Worm (Caenorhabditis elegans) whole organism, late embryonic: ENCODE results near the gene K10H10.12.

Source experiments
- C08G9.2 ChIP-seq: sonication (generic microtip); optimal IDR thresholded peaks from 2 replicates; lab custom pipeline; 2016; ENCODE audit warnings: mild to moderate bottlenecking, missing genetic modification characterization, moderate library complexity, missing compliant biosample characterization
- F13H6.1 ChIP-seq: sonication (generic microtip); optimal IDR thresholded peaks from 2 replicates; lab custom pipeline; 2016; ENCODE audit warnings: missing genetic modification characterization, missing compliant biosample characterization
- K02D7.2 ChIP-seq: sonication (generic microtip); optimal IDR thresholded peaks from 2 replicates; lab custom pipeline; 2017; ENCODE audit warnings: mild to moderate bottlenecking, missing genetic modification characterization, missing compliant biosample characterization
- K09A11.1 ChIP-seq: sonication (generic microtip); optimal IDR thresholded peaks from 2 replicates; lab custom pipeline; 2017; ENCODE audit warnings: antibody characterized with exemption, mild to moderate bottlenecking, missing genetic modification characterization, missing compliant biosample characterization; ENCODE audit not compliant: insufficient read depth
- T23F11.4 ChIP-seq: fragments of 200-800 bp; sonication (Bioruptor generic); optimal IDR thresholded peaks from 2 replicates; lab custom pipeline; 2018; ENCODE audit warnings: mild to moderate bottlenecking, missing genetic modification characterization, missing compliant biosample characterization
- ceh-14 ChIP-seq: sonication (generic microtip); optimal IDR thresholded peaks from 2 replicates; lab custom pipeline; 2016; ENCODE audit warnings: missing genotype, missing genetic modification characterization, missing compliant biosample characterization
- ceh-18 ChIP-seq: sonication (generic microtip); optimal IDR thresholded peaks from 2 replicates; lab custom pipeline; 2016; ENCODE audit warnings: missing genetic modification characterization, missing compliant biosample characterization
- ceh-2 ChIP-seq: sonication (generic microtip); optimal IDR thresholded peaks from 2 replicates; lab custom pipeline; 2016; ENCODE audit warnings: missing genotype, missing genetic modification characterization, missing compliant biosample characterization
- ceh-22 ChIP-seq: sonication (generic microtip); optimal IDR thresholded peaks from 2 replicates; lab custom pipeline; 2017; ENCODE audit warnings: missing biosample characterization, missing genetic modification characterization
- ceh-24 ChIP-seq: sonication (generic microtip); optimal IDR thresholded peaks from 2 replicates; lab custom pipeline; 2016; ENCODE audit warnings: mild to moderate bottlenecking, missing genetic modification characterization, missing compliant biosample characterization
- ceh-30 ChIP-seq: fragments of 150-350 bp; optimal IDR thresholded peaks from 2 replicates; lab custom pipeline; 2014; ENCODE audit warnings: missing biosample characterization, missing genetic modification characterization
- ceh-45 ChIP-seq: fragments of 200-800 bp; sonication (Bioruptor generic); IDR thresholded peaks from 2 replicates; pipeline ENCODE4 v1.3.6; 2022; ENCODE audit warnings: missing genetic modification reagents, missing genetic modification characterization, missing compliant biosample characterization
- ceh-48 ChIP-seq: sonication (generic microtip); optimal IDR thresholded peaks from 2 replicates; lab custom pipeline; 2016; ENCODE audit warnings: missing genetic modification characterization, inconsistent platforms, missing compliant biosample characterization
- che-1 ChIP-seq: sonication (generic microtip); optimal IDR thresholded peaks from 2 replicates; lab custom pipeline; 2016; ENCODE audit warnings: mild to moderate bottlenecking, missing genetic modification characterization, missing compliant biosample characterization
- dmd-4 ChIP-seq: sonication (generic microtip); optimal IDR thresholded peaks from 2 replicates; lab custom pipeline; 2016; ENCODE audit warnings: borderline replicate concordance, missing genetic modification characterization, missing compliant biosample characterization
- elt-2 ChIP-seq: sonication (generic microtip); optimal IDR thresholded peaks from 2 replicates; lab custom pipeline; 2016; ENCODE audit warnings: missing genetic modification reagents, missing genetic modification characterization, missing compliant biosample characterization
- elt-4 ChIP-seq: sonication (generic microtip); optimal IDR thresholded peaks from 2 replicates; lab custom pipeline; 2016; ENCODE audit warnings: missing genetic modification characterization, missing compliant biosample characterization
- eyg-1 ChIP-seq: sonication (generic microtip); optimal IDR thresholded peaks from 2 replicates; lab custom pipeline; 2016; ENCODE audit warnings: missing genotype, missing genetic modification characterization, missing compliant biosample characterization
- fax-1 ChIP-seq: sonication (generic microtip); optimal IDR thresholded peaks from 2 replicates; lab custom pipeline; 2016; ENCODE audit warnings: missing genotype, missing genetic modification characterization, missing compliant biosample characterization
- fkh-10 ChIP-seq: fragments of 150-350 bp; optimal IDR thresholded peaks from 2 replicates; lab custom pipeline; 2014; ENCODE audit warnings: missing biosample characterization, missing genetic modification reagents, missing genetic modification characterization
- hlh-15 ChIP-seq: sonication (generic microtip); optimal IDR thresholded peaks from 2 replicates; lab custom pipeline; 2016; ENCODE audit warnings: missing genetic modification characterization, missing compliant biosample characterization
- hlh-30 ChIP-seq: sonication (generic microtip); optimal IDR thresholded peaks from 2 replicates; lab custom pipeline; 2017; ENCODE audit warnings: antibody characterized with exemption, missing genetic modification characterization, missing compliant biosample characterization; ENCODE audit not compliant: insufficient read depth
- hlh-6 ChIP-seq: sonication (generic microtip); optimal IDR thresholded peaks from 2 replicates; lab custom pipeline; 2016; ENCODE audit warnings: missing genotype, missing genetic modification characterization, missing compliant biosample characterization
- hlh-8 ChIP-seq: sonication (generic microtip); optimal IDR thresholded peaks from 2 replicates; lab custom pipeline; 2016; ENCODE audit warnings: missing genotype, missing genetic modification characterization, missing compliant biosample characterization
- lim-6 ChIP-seq: sonication (generic microtip); optimal IDR thresholded peaks from 2 replicates; lab custom pipeline; 2016; ENCODE audit warnings: missing genetic modification characterization, missing compliant biosample characterization
- madf-2 ChIP-seq: sonication (generic microtip); optimal IDR thresholded peaks from 2 replicates; lab custom pipeline; 2017; ENCODE audit warnings: missing genetic modification characterization, missing compliant biosample characterization
- mec-3 ChIP-seq: sonication (generic microtip); optimal IDR thresholded peaks from 2 replicates; lab custom pipeline; 2016; ENCODE audit warnings: borderline replicate concordance, missing genetic modification characterization, missing compliant biosample characterization
- nfya-1 ChIP-seq: sonication (generic microtip); optimal IDR thresholded peaks from 2 replicates; lab custom pipeline; 2017; ENCODE audit warnings: missing genetic modification characterization, mild to moderate bottlenecking, missing compliant biosample characterization, antibody characterized with exemption, moderate library complexity
- nhr-232 ChIP-seq: sonication (generic microtip); optimal IDR thresholded peaks from 2 replicates; lab custom pipeline; 2016; ENCODE audit warnings: missing genetic modification characterization, missing compliant biosample characterization
- npax-4 ChIP-seq: sonication (generic microtip); optimal IDR thresholded peaks from 2 replicates; lab custom pipeline; 2016; ENCODE audit warnings: missing genetic modification characterization, missing compliant biosample characterization
- pag-3 ChIP-seq: sonication (generic microtip); optimal IDR thresholded peaks from 2 replicates; lab custom pipeline; 2016; ENCODE audit warnings: missing compliant biosample characterization, missing genetic modification characterization, borderline replicate concordance
- pax-1 ChIP-seq: fragments of 150-350 bp; optimal IDR thresholded peaks from 2 replicates; lab custom pipeline; 2014; ENCODE audit warnings: missing biosample characterization, missing genetic modification characterization
- pha-2 ChIP-seq: sonication (generic microtip); optimal IDR thresholded peaks from 2 replicates; lab custom pipeline; 2017; ENCODE audit warnings: mild to moderate bottlenecking, missing genetic modification characterization, missing compliant biosample characterization
- pros-1 ChIP-seq: fragments of 150-350 bp; optimal IDR thresholded peaks from 2 replicates; lab custom pipeline; 2014; ENCODE audit warnings: missing biosample characterization, missing genetic modification reagents, missing genetic modification characterization
- ref-2 ChIP-seq: sonication (generic microtip); optimal IDR thresholded peaks from 2 replicates; lab custom pipeline; 2016; ENCODE audit warnings: missing genetic modification characterization, missing compliant biosample characterization
- sdc-2 ChIP-seq: sonication (generic microtip); optimal IDR thresholded peaks from 2 replicates; lab custom pipeline; 2016; ENCODE audit warnings: missing genotype, missing genetic modification characterization, missing compliant biosample characterization
- sox-2 ChIP-seq: fragments of 200-800 bp; sonication (Bioruptor generic); IDR thresholded peaks from 2 replicates; pipeline ENCODE4 v1.3.6; 2022; ENCODE audit warnings: missing genetic modification reagents, missing genetic modification characterization, missing compliant biosample characterization
- sox-4 ChIP-seq: sonication (generic microtip); optimal IDR thresholded peaks from 2 replicates; lab custom pipeline; 2017; ENCODE audit warnings: mild to moderate bottlenecking, missing genetic modification characterization, inconsistent platforms, missing compliant biosample characterization
- tbx-2 ChIP-seq: sonication (generic microtip); optimal IDR thresholded peaks from 2 replicates; lab custom pipeline; 2016; ENCODE audit warnings: missing genetic modification characterization, missing compliant biosample characterization
- tbx-7 ChIP-seq: sonication (generic microtip); optimal IDR thresholded peaks from 2 replicates; lab custom pipeline; 2016; ENCODE audit warnings: missing genotype, missing genetic modification characterization, missing compliant biosample characterization
- ttx-3 ChIP-seq: sonication (generic microtip); optimal IDR thresholded peaks from 2 replicates; lab custom pipeline; 2016; ENCODE audit warnings: missing genetic modification reagents, missing genetic modification characterization, missing compliant biosample characterization
- unc-3 ChIP-seq, 2 experiments: fragments of 200-800 bp in 1 of 2; sonication (Bioruptor generic) in 1 of 2; sonication (generic microtip) in 1 of 2; conservative IDR thresholded peaks in 1 of 2; optimal IDR thresholded peaks in 1 of 2; 2 replicates each; pipeline versions ENCODE4 v1.3.6 to Lab custom; 2016 to 2022; ENCODE audit warnings: missing compliant biosample characterization in 2 of 2, missing genetic modification characterization in 2 of 2, missing genetic modification reagents in 1 of 2
- unc-42 ChIP-seq: sonication (generic microtip); optimal IDR thresholded peaks from 2 replicates; lab custom pipeline; 2016; ENCODE audit warnings: missing genotype, missing genetic modification characterization, missing compliant biosample characterization
- unc-55 ChIP-seq: sonication (generic microtip); optimal IDR thresholded peaks from 2 replicates; lab custom pipeline; 2017; ENCODE audit warnings: missing biosample characterization, missing genetic modification reagents, missing genetic modification characterization
- zip-5 ChIP-seq: sonication (generic microtip); optimal IDR thresholded peaks from 2 replicates; lab custom pipeline; 2016; ENCODE audit warnings: missing genetic modification characterization, missing compliant biosample characterization
- ztf-16 ChIP-seq: sonication (generic microtip); optimal IDR thresholded peaks from 2 replicates; lab custom pipeline; 2017; ENCODE audit warnings: missing genetic modification characterization, missing compliant biosample characterization

The K10H10.12 gene

DNA sequence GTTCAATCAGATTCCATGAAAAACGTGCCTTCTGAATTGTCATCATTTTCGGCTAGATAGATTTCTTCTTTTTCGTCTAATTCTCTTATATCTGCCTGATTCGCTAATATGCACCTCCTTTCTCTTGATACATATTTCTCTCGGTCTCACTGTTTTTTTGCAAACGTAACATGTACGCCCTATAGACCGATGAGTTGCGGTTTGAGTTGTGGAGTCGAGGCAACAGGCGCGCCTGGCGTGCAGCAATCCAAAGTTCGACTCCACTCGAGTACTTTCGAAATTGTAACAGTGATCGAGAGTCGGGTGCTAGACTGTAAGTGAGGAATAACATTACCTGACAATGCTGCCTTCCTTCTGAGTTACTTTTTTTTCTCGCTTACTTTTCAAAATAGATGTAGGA is 9.3 kb downstream of the K10H10.12 start (continued):
- peak; percentile 66 for TF ChIP-seq ceh-2 (tag; lab: Kevin White, UChicago)
- TF ChIP-seq ceh-24 (tag; lab: Kevin White, UChicago), result peak; percentile 34
- TF ChIP-seq eyg-1 (tag; lab: Kevin White, UChicago), result peak; percentile 83
- peak; percentile 69 for TF ChIP-seq npax-4 (tag; lab: Kevin White, UChicago)
- TF ChIP-seq ceh-30, result peak; percentile 73
- TF ChIP-seq ttx-3 (tag; lab: Kevin White, UChicago), result peak; percentile 80
- TF ChIP-seq pax-1 (tag; lab: Kevin White, UChicago), result no peak
- TF ChIP-seq pros-1 (tag; lab: Kevin White, UChicago), result peak; percentile 15
- TF ChIP-seq fkh-10 (GFP tag; lab: Kevin White, UChicago), result no peak
- TF ChIP-seq unc-42 (tag; lab: Kevin White, UChicago), result peak; percentile 10
- TF ChIP-seq tbx-2 (tag; lab: Kevin White, UChicago), result peak; percentile 91
- TF ChIP-seq ref-2 (tag; lab: Kevin White, UChicago), result peak; percentile 83
- TF ChIP-seq ceh-45 (GFP tag; lab: Robert Waterston, UW), result no peak
- TF ChIP-seq F13H6.1, result peak; percentile 73
- TF ChIP-seq unc-3 (GFP tag; conservative IDR thresholded peaks at IDR 0.05; lab: Robert Waterston, UW), result peak; percentile 78
- TF ChIP-seq unc-3 (tag; optimal IDR thresholded peaks at IDR 0.05; lab: Kevin White, UChicago), result peak; percentile 80
- peak; percentile 82 for TF ChIP-seq K02D7.2 (tag; lab: Kevin White, UChicago)
- peak; percentile 4 for TF ChIP-seq pag-3 (tag; lab: Kevin White, UChicago)
- TF ChIP-seq mec-3 (tag; lab: Kevin White, UChicago), result peak; percentile 5
- peak; percentile 85 for TF ChIP-seq nhr-232
- TF ChIP-seq elt-4, result no peak
- peak; percentile 71 for TF ChIP-seq hlh-15 (tag; lab: Kevin White, UChicago)
- TF ChIP-seq ceh-14 (tag; lab: Kevin White, UChicago), result peak; percentile 70
- TF ChIP-seq elt-2 (tag; lab: Kevin White, UChicago), result peak; percentile 93
- TF ChIP-seq unc-55 (GFP tag; lab: Kevin White, UChicago), result no peak
- peak; percentile 35 for TF ChIP-seq ceh-22 (tag; lab: Kevin White, UChicago)

DNA sequence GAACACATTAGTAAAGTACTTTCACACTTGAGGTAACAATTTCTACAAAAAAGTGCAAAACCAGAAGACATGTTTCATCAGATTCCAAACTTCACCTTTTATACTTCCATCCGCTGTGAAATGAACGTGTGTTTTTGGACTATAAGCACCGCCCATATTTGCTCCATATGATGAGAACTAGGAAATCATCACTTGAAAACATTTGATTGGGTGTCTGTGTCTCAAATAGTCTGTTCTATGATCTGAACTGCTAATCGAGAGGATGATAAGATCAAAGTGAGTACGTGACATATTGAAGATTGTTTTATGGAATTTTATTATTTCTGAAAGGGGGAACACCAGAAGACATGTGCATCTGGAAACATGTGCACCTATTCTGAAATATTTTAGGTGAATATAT is 10.8 kb downstream of the K10H10.12 start:
- no peak for TF ChIP-seq che-1 (tag; lab: Kevin White, UChicago)
- no peak for TF ChIP-seq ceh-22 (tag; lab: Kevin White, UChicago)
- TF ChIP-seq sox-2, result no peak
- no peak for TF ChIP-seq fkh-10 (GFP tag; lab: Kevin White, UChicago)
- no peak for TF ChIP-seq sox-4 (tag; lab: Kevin White, UChicago)
- no peak for TF ChIP-seq lim-6
- TF ChIP-seq ceh-48 (tag; lab: Kevin White, UChicago), result no peak
- TF ChIP-seq mec-3 (tag; lab: Kevin White, UChicago), result no peak
- no peak for TF ChIP-seq hlh-6
- TF ChIP-seq pros-1 (tag; lab: Kevin White, UChicago), result no peak
- TF ChIP-seq ceh-18 (tag; lab: Kevin White, UChicago), result no peak
- no peak for TF ChIP-seq ttx-3 (tag; lab: Kevin White, UChicago)
- no peak for TF ChIP-seq fax-1
- no peak for TF ChIP-seq C08G9.2 (tag; lab: Kevin White, UChicago)
- no peak for TF ChIP-seq sdc-2 (tag; lab: Kevin White, UChicago)
- no peak for TF ChIP-seq hlh-15 (tag; lab: Kevin White, UChicago)
- TF ChIP-seq K09A11.1 (tag; lab: Kevin White, UChicago), result no peak

DNA sequence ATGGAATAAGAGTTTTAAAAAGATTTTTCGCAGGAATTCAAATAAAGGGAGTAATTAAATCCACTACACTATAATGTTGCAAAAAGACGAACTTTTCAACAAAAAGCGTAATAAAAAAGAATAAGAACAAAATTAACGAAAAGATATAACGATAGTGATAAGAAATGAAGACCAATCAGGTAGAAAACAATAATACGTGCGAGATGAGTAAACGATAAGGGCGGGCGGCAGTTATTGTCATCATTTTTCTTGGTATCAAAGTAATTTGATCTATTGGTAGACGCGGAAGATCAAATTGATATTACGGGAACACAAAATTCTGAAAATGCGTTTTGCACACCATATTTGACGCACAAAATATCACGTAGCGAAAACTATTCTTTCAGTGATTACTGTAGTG is 11.7 kb downstream of the K10H10.12 start:
- TF ChIP-seq elt-2 (tag; lab: Kevin White, UChicago) (peak; percentile 85), ztf-16 (tag; lab: Kevin White, UChicago) (no peak), ceh-18 (tag; lab: Kevin White, UChicago) (no peak)

DNA sequence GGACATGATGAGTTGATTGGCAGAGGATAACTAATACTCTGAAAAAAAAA is 11.9 kb downstream of the K10H10.12 start, which contains the start of gene cysl-2:
Gene cysl-2, minus strand, starts transcription at position 38 of the 50 bp plus-strand sequence.
- TF ChIP-seq hlh-30 (no peak), zip-5 (tag; lab: Kevin White, UChicago) (no peak), ceh-18 (tag; lab: Kevin White, UChicago) (no peak), ztf-16 (tag; lab: Kevin White, UChicago) (no peak), tbx-7 (tag; lab: Kevin White, UChicago) (no peak), hlh-8 (tag; lab: Kevin White, UChicago) (no peak), ref-2 (tag; lab: Kevin White, UChicago) (no peak), C08G9.2 (tag; lab: Kevin White, UChicago) (no peak), sox-2 (no peak), pha-2 (tag; lab: Kevin White, UChicago) (no peak), ceh-30 (no peak), sdc-2 (tag; lab: Kevin White, UChicago) (no peak), pax-1 (tag; lab: Kevin White, UChicago) (no peak), che-1 (tag; lab: Kevin White, UChicago) (no peak), dmd-4 (tag; lab: Kevin White, UChicago) (no peak), T23F11.4 (no peak), nfya-1 (no peak), ceh-24 (tag; lab: Kevin White, UChicago) (no peak), unc-3 (GFP tag; conservative IDR thresholded peaks at IDR 0.05; lab: Robert Waterston, UW) (no peak), unc-3 (tag; optimal IDR thresholded peaks at IDR 0.05; lab: Kevin White, UChicago) (no peak), madf-2 (tag; lab: Kevin White, UChicago) (no peak)
